Fruit fly (Drosophila melanogaster) whole organism, prepupa: ENCODE measurements around the gene bru3.

Experiments
- CG11294 ChIP-seq: fragments of 200-800 bp; sonication (Bioruptor generic); IDR thresholded peaks from 2 replicates; pipeline ENCODE4 v1.3.6; 2022; ENCODE audit warnings: missing biosample characterization, missing genetic modification characterization
- CG11762 ChIP-seq: fragments of 200-800 bp; sonication (Bioruptor generic); optimal IDR thresholded peaks from 3 replicates; lab custom pipeline; 2016; ENCODE audit warnings: missing biosample characterization, missing genetic modification characterization; ENCODE audit not compliant: insufficient read depth
- CG15336 ChIP-seq: fragments of 200-800 bp; sonication (Bioruptor generic); IDR thresholded peaks from 2 replicates; pipeline ENCODE4 v1.3.6; 2022; ENCODE audit warnings: missing biosample characterization, missing genetic modification characterization
- CG4318 ChIP-seq: fragments of 200-800 bp; sonication (Bioruptor generic); optimal IDR thresholded peaks from 3 replicates; lab custom pipeline; 2017; ENCODE audit warnings: missing biosample characterization, mild to moderate bottlenecking, missing genetic modification characterization
- CG6163 ChIP-seq: fragments of 200-800 bp; sonication (Bioruptor generic); IDR thresholded peaks from 3 replicates; pipeline ENCODE4 v1.3.6; 2022; ENCODE audit warnings: missing biosample characterization, missing genetic modification characterization
- CG8119 ChIP-seq: fragments of 200-800 bp; sonication (Bioruptor generic); IDR thresholded peaks from 3 replicates; pipeline ENCODE4 v1.3.6; 2022; ENCODE audit warnings: missing biosample characterization, missing genetic modification characterization
- CG8632 ChIP-seq: fragments of 200-800 bp; sonication (Bioruptor generic); optimal IDR thresholded peaks from 3 replicates; lab custom pipeline; 2016; ENCODE audit warnings: missing biosample characterization, missing genetic modification characterization
- Ets96B ChIP-seq: fragments of 200-800 bp; optimal IDR thresholded peaks from 2 replicates; lab custom pipeline; 2019; ENCODE audit warnings: missing biosample characterization, mild to moderate bottlenecking, missing genetic modification characterization, moderate library complexity
- Gug ChIP-seq: fragments of 200-800 bp; sonication (Bioruptor generic); IDR thresholded peaks from 2 replicates; pipeline ENCODE4 v1.3.6; 2022; ENCODE audit warnings: missing biosample characterization, missing genetic modification characterization
- OdsH ChIP-seq: fragments of 200-800 bp; sonication (Bioruptor generic); optimal IDR thresholded peaks from 3 replicates; lab custom pipeline; 2016; ENCODE audit warnings: missing biosample characterization, missing genetic modification characterization
- acj6 ChIP-seq: fragments of 200-800 bp; sonication (Bioruptor generic); optimal IDR thresholded peaks from 3 replicates; lab custom pipeline; 2016; ENCODE audit warnings: missing biosample characterization, missing genetic modification characterization
- fkh ChIP-seq: fragments of 200-800 bp; sonication (Bioruptor generic); optimal IDR thresholded peaks from 3 replicates; lab custom pipeline; 2017; ENCODE audit warnings: missing biosample characterization, mild to moderate bottlenecking, missing genetic modification characterization, moderate library complexity

- TF ChIP-seq OdsH (GFP tag; lab: Kevin White, UChicago) (no peak), CG15336 (GFP tag; lab: Robert Waterston, UW) (0 out of 2 replicates have a peak, but pooled peaks have one; percentile 17), CG8119 (GFP tag; lab: Robert Waterston, UW) (no peak), CG11294 (no peak), acj6 (GFP tag; lab: Kevin White, UChicago) (no peak), Ets96B (tag; lab: Kevin White, UChicago) (no peak), CG4318 (GFP tag; lab: Kevin White, UChicago) (no peak), CG8632 (no peak), CG11762 (GFP tag; lab: Kevin White, UChicago) (no peak), fkh (no peak), Gug (GFP tag; lab: Robert Waterston, UW) (0 out of 2 replicates have a peak, but pooled peaks have one; percentile 18), CG6163 (GFP tag; lab: Robert Waterston, UW) (peak; percentile 26; the same call in 1 of the 3 replicates)
These were observed 300.6 kb downstream of the bru3 start, which contains the start of gene Spt20 for dm6 chr3L:13502484-13503109.
